Worm (Caenorhabditis elegans) whole organism, late embryonic: Measurements from ENCODE around the gene T27F7.12.

Source experiments
- ceh-34 ChIP-seq: sonication (generic microtip); optimal IDR thresholded peaks from 2 replicates; lab custom pipeline; 2016; ENCODE audit warnings: mild to moderate bottlenecking, missing genetic modification characterization, missing compliant biosample characterization
- ceh-9 ChIP-seq: sonication (generic microtip); optimal IDR thresholded peaks from 2 replicates; lab custom pipeline; 2016; ENCODE audit warnings: mild to moderate bottlenecking, missing genetic modification characterization, inconsistent platforms, missing compliant biosample characterization
- elt-2 ChIP-seq: sonication (generic microtip); optimal IDR thresholded peaks from 2 replicates; lab custom pipeline; 2016; ENCODE audit warnings: missing genetic modification reagents, missing genetic modification characterization, missing compliant biosample characterization
- elt-4 ChIP-seq: sonication (generic microtip); optimal IDR thresholded peaks from 2 replicates; lab custom pipeline; 2016; ENCODE audit warnings: missing genetic modification characterization, missing compliant biosample characterization
- eyg-1 ChIP-seq: sonication (generic microtip); optimal IDR thresholded peaks from 2 replicates; lab custom pipeline; 2016; ENCODE audit warnings: missing genotype, missing genetic modification characterization, missing compliant biosample characterization
- fkh-6 ChIP-seq: sonication (generic microtip); optimal IDR thresholded peaks from 2 replicates; lab custom pipeline; 2016; ENCODE audit warnings: missing genetic modification characterization, missing compliant biosample characterization
- hlh-30 ChIP-seq: sonication (generic microtip); optimal IDR thresholded peaks from 2 replicates; lab custom pipeline; 2017; ENCODE audit warnings: antibody characterized with exemption, missing genetic modification characterization, missing compliant biosample characterization; ENCODE audit not compliant: insufficient read depth
- nfya-1 ChIP-seq: sonication (generic microtip); optimal IDR thresholded peaks from 2 replicates; lab custom pipeline; 2017; ENCODE audit warnings: missing genetic modification characterization, mild to moderate bottlenecking, missing compliant biosample characterization, antibody characterized with exemption, moderate library complexity
- nhr-11 ChIP-seq: fragments of 150-350 bp; optimal IDR thresholded peaks from 2 replicates; lab custom pipeline; 2014; ENCODE audit warnings: missing biosample characterization, missing genetic modification characterization
- pros-1 ChIP-seq: fragments of 150-350 bp; optimal IDR thresholded peaks from 2 replicates; lab custom pipeline; 2014; ENCODE audit warnings: missing biosample characterization, missing genetic modification reagents, missing genetic modification characterization
- sdc-2 ChIP-seq: sonication (generic microtip); optimal IDR thresholded peaks from 2 replicates; lab custom pipeline; 2016; ENCODE audit warnings: missing genotype, missing genetic modification characterization, missing compliant biosample characterization
- sox-4 ChIP-seq: sonication (generic microtip); optimal IDR thresholded peaks from 2 replicates; lab custom pipeline; 2017; ENCODE audit warnings: mild to moderate bottlenecking, missing genetic modification characterization, inconsistent platforms, missing compliant biosample characterization
- ztf-16 ChIP-seq: sonication (generic microtip); optimal IDR thresholded peaks from 2 replicates; lab custom pipeline; 2017; ENCODE audit warnings: missing genetic modification characterization, missing compliant biosample characterization

ce11 chrII:5008033-5008432 is 18.1 kb downstream of the T27F7.12 start, which contains the start of gene F59A6.3:
- TF ChIP-seq fkh-6 (tag; lab: Kevin White, UChicago) (no peak), hlh-30 (tag; lab: Kevin White, UChicago) (no peak), elt-4 (no peak), ceh-9 (tag; lab: Kevin White, UChicago) (no peak), nhr-11 (tag; lab: Kevin White, UChicago) (no peak), sox-4 (tag; lab: Kevin White, UChicago) (no peak), nfya-1 (tag; lab: Kevin White, UChicago) (no peak), sdc-2 (tag; lab: Kevin White, UChicago) (no peak), elt-2 (tag; lab: Kevin White, UChicago) (no peak), pros-1 (tag; lab: Kevin White, UChicago) (no peak), ceh-34 (tag; lab: Kevin White, UChicago) (no peak), ztf-16 (tag; lab: Kevin White, UChicago) (no peak), eyg-1 (tag; lab: Kevin White, UChicago) (no peak)
